Fruit fly (Drosophila melanogaster) Kc167 (cell line): ENCODE data around the gene CG2747.

Experiments used
- Myc ChIP-seq: fragments of >200 bp; optimal IDR thresholded peaks from 2 replicates; lab custom pipeline; 2017; ENCODE audit warnings: missing external identifiers
- Sin3A ChIP-seq: fragments of >200 bp; optimal IDR thresholded peaks from 2 replicates; lab custom pipeline; 2018; ENCODE audit warnings: missing external identifiers
- h ChIP-seq: fragments of >200 bp; optimal IDR thresholded peaks from 3 replicates; lab custom pipeline; 2018; ENCODE audit warnings: missing external identifiers
- psq ChIP-seq: fragments of >200 bp; optimal IDR thresholded peaks from 2 replicates; lab custom pipeline; 2017; ENCODE audit warnings: missing external identifiers
- ttk ChIP-seq: sonication (Bioruptor generic); optimal IDR thresholded peaks from 2 replicates; lab custom pipeline; 2017; ENCODE audit warnings: missing external identifiers

dm6 chr3R:7994629-7995028 is 36.0 kb downstream of the CG2747 start:
- TF ChIP-seq psq (lab: Kevin White, UChicago): no peak
- TF ChIP-seq Myc (lab: Kevin White, UChicago): no peak
- no peak for TF ChIP-seq h
- no peak for TF ChIP-seq ttk (lab: Kevin White, UChicago)
- TF ChIP-seq Sin3A (lab: Kevin White, UChicago): no peak
